ENCODE assay signal across 4 worm cellular contexts in genomic region chrIII:4475428-4475968, ce11.
TF ChIP-seq lines count a peak whose summit lies in the region.

rps-1 (plus strand) TSS chrIII:4475918.

TF ChIP-seq in whole organism, L2 larva, 48 proteins besides CTCF, POLR2A, EP300 and RAD21 (continued from another document):
- TF ChIP-seq nhr-25 (tag; optimal IDR thresholded peaks at IDR 0.05; lab: Kevin White, UChicago): peak; percentile 99
- no peak for TF ChIP-seq nhr-11 (tag; optimal IDR thresholded peaks at IDR 0.05; lab: Kevin White, UChicago)
- peak; percentile 98 for TF ChIP-seq lin-13 (GFP tag; optimal IDR thresholded peaks at IDR 0.05; lab: Kevin White, UChicago)
- TF ChIP-seq egl-27 (tag; optimal IDR thresholded peaks at IDR 0.05; lab: Kevin White, UChicago): peak; percentile 97
- peak; percentile 94 for TF ChIP-seq ceh-82 (tag; optimal IDR thresholded peaks at IDR 0.05; lab: Kevin White, UChicago)
- TF ChIP-seq unc-39 (tag; optimal IDR thresholded peaks at IDR 0.05; lab: Kevin White, UChicago): no peak
- peak; percentile 89 for TF ChIP-seq nhr-237 (tag; optimal IDR thresholded peaks at IDR 0.05; lab: Kevin White, UChicago)
- TF ChIP-seq zag-1 (tag; optimal IDR thresholded peaks at IDR 0.05; lab: Kevin White, UChicago): peak; percentile 96
- peak; percentile 47 for TF ChIP-seq ama-1 (optimal IDR thresholded peaks at IDR 0.05; lab: Kevin White, UChicago)
- peak; percentile 99 for TF ChIP-seq nhr-6 (tag; optimal IDR thresholded peaks at IDR 0.05; lab: Kevin White, UChicago)
- TF ChIP-seq ZK546.5 (tag; optimal IDR thresholded peaks at IDR 0.05; lab: Kevin White, UChicago): peak; percentile 84
- peak; percentile 53 for TF ChIP-seq mbf-1 (tag; optimal IDR thresholded peaks at IDR 0.05; lab: Kevin White, UChicago)
- peak; percentile 100 for TF ChIP-seq sem-4 (tag; optimal IDR thresholded peaks at IDR 0.05; lab: Kevin White, UChicago)
- TF ChIP-seq lsy-2 (tag; optimal IDR thresholded peaks at IDR 0.05; lab: Kevin White, UChicago): peak; percentile 100
- peak; percentile 93 to 95 for TF ChIP-seq mdl-1 (tag; optimal IDR thresholded peaks at IDR 0.05; lab: Kevin White, UChicago)
- TF ChIP-seq sma-3 (GFP tag; optimal IDR thresholded peaks at IDR 0.05; lab: Kevin White, UChicago): peak; percentile 99
- peak; percentile 99 for TF ChIP-seq nhr-21 (tag; optimal IDR thresholded peaks at IDR 0.05; lab: Kevin White, UChicago)
- peak; percentile 63 for TF ChIP-seq dmd-4 (tag; optimal IDR thresholded peaks at IDR 0.05; lab: Kevin White, UChicago)
- peak; percentile 99 for TF ChIP-seq nhr-129 (tag; optimal IDR thresholded peaks at IDR 0.05; lab: Kevin White, UChicago)
- TF ChIP-seq snpc-4 (tag; optimal IDR thresholded peaks at IDR 0.05; lab: Kevin White, UChicago): peak; percentile 92
- no peak for TF ChIP-seq elt-3 (tag; optimal IDR thresholded peaks at IDR 0.05; lab: Kevin White, UChicago)
- TF ChIP-seq nhr-77 (tag; optimal IDR thresholded peaks at IDR 0.05; lab: Kevin White, UChicago): peak; percentile 92
- peak; percentile 80 for TF ChIP-seq lin-39 (tag; optimal IDR thresholded peaks at IDR 0.05; lab: Kevin White, UChicago)
- peak; percentile 99 for TF ChIP-seq unc-55 (GFP tag; optimal IDR thresholded peaks at IDR 0.05; lab: Kevin White, UChicago)
- peak; percentile 100 for TF ChIP-seq C34F6.9 (tag; optimal IDR thresholded peaks at IDR 0.05; lab: Kevin White, UChicago)
- peak; percentile 81 for TF ChIP-seq R02D3.7 (tag; optimal IDR thresholded peaks at IDR 0.05; lab: Kevin White, UChicago)

TF ChIP-seq in whole organism, L4 larva, 104 proteins besides CTCF, POLR2A, EP300 and RAD21 (continued from another document and continues in another):
- TF ChIP-seq T26A8.4 (GFP tag; IDR thresholded peaks at IDR 0.05; lab: Robert Waterston, UW) (peak; percentile 98), nhr-25 (tag; optimal IDR thresholded peaks at IDR 0.05; lab: Kevin White, UChicago; ENCODE audit: borderline replicate concordance, insufficient read depth) (peak; percentile 95), ceh-20 (GFP tag; IDR thresholded peaks at IDR 0.05; lab: Robert Waterston, UW) (peak; percentile 96), fos-1 (tag; optimal IDR thresholded peaks at IDR 0.05; lab: Kevin White, UChicago) (no peak), nhr-11 (tag; optimal IDR thresholded peaks at IDR 0.05; lab: Kevin White, UChicago) (peak; percentile 99), aly-2 (tag; optimal IDR thresholded peaks at IDR 0.05; lab: Kevin White, UChicago) (no peak), lin-29 (GFP tag; IDR thresholded peaks at IDR 0.05; lab: Robert Waterston, UW) (peak; percentile 95), ceh-62 (tag; optimal IDR thresholded peaks at IDR 0.05; lab: Kevin White, UChicago) (no peak), pha-4 (GFP tag; IDR thresholded peaks at IDR 0.05; lab: Robert Waterston, UW) (peak; percentile 97), pha-4 (tag; optimal IDR thresholded peaks at IDR 0.05; lab: Kevin White, UChicago) (peak; percentile 98), lin-39 (tag; optimal IDR thresholded peaks at IDR 0.05; lab: Kevin White, UChicago) (no peak), ZK546.5 (tag; optimal IDR thresholded peaks at IDR 0.05; lab: Kevin White, UChicago) (peak; percentile 14 to 74), zip-2 (tag; optimal IDR thresholded peaks at IDR 0.05; lab: Kevin White, UChicago) (peak; percentile 90), duxl-1 (tag; optimal IDR thresholded peaks at IDR 0.05; lab: Kevin White, UChicago; ENCODE audit: poor library complexity) (peak; percentile 97), arid-1 (GFP tag; conservative IDR thresholded peaks at IDR 0.05; lab: Robert Waterston, UW) (peak; percentile 99), dve-1 (tag; optimal IDR thresholded peaks at IDR 0.05; lab: Kevin White, UChicago; ENCODE audit: insufficient read depth) (peak; percentile 99), daf-19 (GFP tag; conservative IDR thresholded peaks at IDR 0.05; lab: Robert Waterston, UW) (peak; percentile 94), daf-12 (tag; optimal IDR thresholded peaks at IDR 0.05; lab: Kevin White, UChicago) (no peak), lsy-2 (tag; optimal IDR thresholded peaks at IDR 0.05; lab: Kevin White, UChicago) (peak; percentile 100), unc-39 (tag; optimal IDR thresholded peaks at IDR 0.05; lab: Kevin White, UChicago) (no peak), rbr-2 (tag; optimal IDR thresholded peaks at IDR 0.05; lab: Kevin White, UChicago) (peak; percentile 99), daf-16 (GFP tag; optimal IDR thresholded peaks at IDR 0.05; lab: Kevin White, UChicago) (peak; percentile 56 to 95), daf-16 (tag; optimal IDR thresholded peaks at IDR 0.05; lab: Kevin White, UChicago) (peak; percentile 58), vab-7 (GFP tag; IDR thresholded peaks at IDR 0.05; lab: Robert Waterston, UW) (peak; percentile 95), ceh-44 (GFP tag; IDR thresholded peaks at IDR 0.05; lab: Robert Waterston, UW) (peak; percentile 72), egl-43 (GFP tag; IDR thresholded peaks at IDR 0.05; lab: Robert Waterston, UW) (peak; percentile 95), hlh-30 (tag; optimal IDR thresholded peaks at IDR 0.05; lab: Kevin White, UChicago; ENCODE audit: insufficient read depth) (peak; percentile 99), tag-97 (GFP tag; IDR thresholded peaks at IDR 0.05; lab: Robert Waterston, UW) (no peak), hmg-1.1 (GFP tag; IDR thresholded peaks at IDR 0.05; lab: Robert Waterston, UW) (peak; percentile 98), F10B5.3 (tag; optimal IDR thresholded peaks at IDR 0.05; lab: Kevin White, UChicago) (peak; percentile 92), saeg-2 (GFP tag; IDR thresholded peaks at IDR 0.05; lab: Robert Waterston, UW) (peak; percentile 92), lin-1 (GFP tag; IDR thresholded peaks at IDR 0.05; lab: Robert Waterston, UW) (peak; percentile 97), sdz-12 (GFP tag; optimal IDR thresholded peaks at IDR 0.05; lab: Kevin White, UChicago) (peak; percentile 89), attf-4 (tag; optimal IDR thresholded peaks at IDR 0.05; lab: Kevin White, UChicago) (peak; percentile 74), F49E8.2 (tag; optimal IDR thresholded peaks at IDR 0.05; lab: Kevin White, UChicago; ENCODE audit: borderline replicate concordance) (peak; percentile 87), nhr-6 (tag; optimal IDR thresholded peaks at IDR 0.05; lab: Kevin White, UChicago) (peak; percentile 95)

TF ChIP-seq in whole organism, late embryonic, 69 proteins besides CTCF, POLR2A, EP300 and RAD21 (continued from another document):
- TF ChIP-seq odd-2 (tag; optimal IDR thresholded peaks at IDR 0.05; lab: Kevin White, UChicago) (no peak), syd-9 (tag; optimal IDR thresholded peaks at IDR 0.05; lab: Kevin White, UChicago) (peak; percentile 79), hlh-6 (tag; optimal IDR thresholded peaks at IDR 0.05; lab: Kevin White, UChicago) (no peak), sdc-2 (tag; optimal IDR thresholded peaks at IDR 0.05; lab: Kevin White, UChicago) (peak; percentile 49), sox-2 (GFP tag; IDR thresholded peaks at IDR 0.05; lab: Robert Waterston, UW) (no peak; the same call in 1 of the 2 replicates), elt-4 (tag; optimal IDR thresholded peaks at IDR 0.05; lab: Kevin White, UChicago) (no peak), pat-9 (tag; optimal IDR thresholded peaks at IDR 0.05; lab: Kevin White, UChicago) (peak; percentile 59), unc-3 (GFP tag; conservative IDR thresholded peaks at IDR 0.05; lab: Robert Waterston, UW) (peak; percentile 62; the same call in 1 of the 2 replicates), unc-3 (tag; optimal IDR thresholded peaks at IDR 0.05; lab: Kevin White, UChicago) (peak; percentile 50), pros-1 (tag; optimal IDR thresholded peaks at IDR 0.05; lab: Kevin White, UChicago) (peak; percentile 79), dve-1 (tag; optimal IDR thresholded peaks at IDR 0.05; lab: Kevin White, UChicago) (peak; percentile 78), ceh-48 (tag; optimal IDR thresholded peaks at IDR 0.05; lab: Kevin White, UChicago) (peak; percentile 48), rnt-1 (tag; optimal IDR thresholded peaks at IDR 0.05; lab: Kevin White, UChicago) (peak; percentile 93), T23F11.4 (GFP tag; optimal IDR thresholded peaks at IDR 0.05; lab: Kevin White, UChicago) (peak; percentile 52), tbx-7 (tag; optimal IDR thresholded peaks at IDR 0.05; lab: Kevin White, UChicago) (peak; percentile 12), K09A11.1 (tag; optimal IDR thresholded peaks at IDR 0.05; lab: Kevin White, UChicago; ENCODE audit: insufficient read depth) (peak; percentile 79), ceh-22 (tag; optimal IDR thresholded peaks at IDR 0.05; lab: Kevin White, UChicago) (peak; percentile 79), pax-1 (tag; optimal IDR thresholded peaks at IDR 0.05; lab: Kevin White, UChicago) (peak; percentile 79), lim-6 (tag; optimal IDR thresholded peaks at IDR 0.05; lab: Kevin White, UChicago) (peak; percentile 43), ttx-3 (tag; optimal IDR thresholded peaks at IDR 0.05; lab: Kevin White, UChicago) (peak; percentile 42), unc-55 (GFP tag; optimal IDR thresholded peaks at IDR 0.05; lab: Kevin White, UChicago) (peak; percentile 79), che-1 (tag; optimal IDR thresholded peaks at IDR 0.05; lab: Kevin White, UChicago) (peak; percentile 7), ceh-45 (GFP tag; IDR thresholded peaks at IDR 0.05; lab: Robert Waterston, UW) (peak; percentile 45; the same call in 1 of the 2 replicates), fkh-6 (tag; optimal IDR thresholded peaks at IDR 0.05; lab: Kevin White, UChicago) (no peak), F13H6.1 (tag; optimal IDR thresholded peaks at IDR 0.05; lab: Kevin White, UChicago) (peak; percentile 72), K02D7.2 (tag; optimal IDR thresholded peaks at IDR 0.05; lab: Kevin White, UChicago) (peak; percentile 14), pha-2 (tag; optimal IDR thresholded peaks at IDR 0.05; lab: Kevin White, UChicago) (no peak), Y22D7AL.16 (tag; optimal IDR thresholded peaks at IDR 0.05; lab: Kevin White, UChicago) (peak; percentile 60), unc-86 (tag; optimal IDR thresholded peaks at IDR 0.05; lab: Kevin White, UChicago) (peak; percentile 90), nhr-11 (tag; optimal IDR thresholded peaks at IDR 0.05; lab: Kevin White, UChicago) (no peak), ceh-24 (tag; optimal IDR thresholded peaks at IDR 0.05; lab: Kevin White, UChicago) (no peak), unc-42 (tag; optimal IDR thresholded peaks at IDR 0.05; lab: Kevin White, UChicago) (peak; percentile 92), ref-2 (tag; optimal IDR thresholded peaks at IDR 0.05; lab: Kevin White, UChicago) (peak; percentile 96), elt-2 (tag; optimal IDR thresholded peaks at IDR 0.05; lab: Kevin White, UChicago) (peak; percentile 82), nfya-1 (tag; optimal IDR thresholded peaks at IDR 0.05; lab: Kevin White, UChicago) (peak; percentile 99), ets-4 (tag; optimal IDR thresholded peaks at IDR 0.05; lab: Kevin White, UChicago) (peak; percentile 80)

TF ChIP-seq in whole organism, mixed stage, embryonic, 35 proteins besides CTCF, POLR2A, EP300 and RAD21 (continued from another document):
- no peak for TF ChIP-seq unc-39 (tag; optimal IDR thresholded peaks at IDR 0.05; lab: Kevin White, UChicago)
- TF ChIP-seq nhr-12 (tag; optimal IDR thresholded peaks at IDR 0.05; lab: Kevin White, UChicago): peak; percentile 67
- peak; percentile 99 for TF ChIP-seq mep-1 (tag; optimal IDR thresholded peaks at IDR 0.05; lab: Kevin White, UChicago)
- peak; percentile 74 for TF ChIP-seq ceh-43 (GFP tag; optimal IDR thresholded peaks at IDR 0.05; lab: Kevin White, UChicago)
- TF ChIP-seq ceh-39 (tag; optimal IDR thresholded peaks at IDR 0.05; lab: Kevin White, UChicago): peak; percentile 91
- peak; percentile 100 for TF ChIP-seq lsy-2 (tag; optimal IDR thresholded peaks at IDR 0.05; lab: Kevin White, UChicago)
